Worm (Caenorhabditis elegans) whole organism, midembryonic: Measurements from ENCODE around the gene nkb-2.

Source experiments
- T22C8.4 ChIP-seq: fragments of 200-800 bp; sonication (Bioruptor generic); IDR thresholded peaks from 2 replicates; pipeline ENCODE4 v1.3.6; 2022; ENCODE audit warnings: missing genetic modification characterization, missing compliant biosample characterization
- cog-1 ChIP-seq: sonication (generic microtip); optimal IDR thresholded peaks from 2 replicates; lab custom pipeline; 2016; ENCODE audit warnings: missing genetic modification characterization, missing compliant biosample characterization
- flt-1 ChIP-seq: fragments of 200-800 bp; sonication (Bioruptor generic); IDR thresholded peaks from 2 replicates; pipeline ENCODE4 v1.3.6; 2022; ENCODE audit warnings: missing genetic modification characterization, missing compliant biosample characterization
- klf-2 ChIP-seq: fragments of 200-800 bp; sonication (Bioruptor generic); conservative IDR thresholded peaks from 2 replicates; pipeline ENCODE4 v1.3.6; 2022; ENCODE audit warnings: missing genetic modification reagents, missing genetic modification characterization, missing compliant biosample characterization
- med-1 ChIP-seq: sonication (generic microtip); optimal IDR thresholded peaks from 2 replicates; lab custom pipeline; 2017; ENCODE audit warnings: missing genetic modification characterization, mild to moderate bottlenecking, missing compliant biosample characterization, antibody characterized with exemption, missing genetic modification reagents; ENCODE audit not compliant: insufficient read depth
- ref-1 ChIP-seq: fragments of 200-800 bp; sonication (Bioruptor generic); conservative IDR thresholded peaks from 2 replicates; pipeline ENCODE4 v1.3.6; 2022; ENCODE audit warnings: missing genetic modification reagents, missing genetic modification characterization, missing compliant biosample characterization
- tab-1 ChIP-seq: fragments of 200-800 bp; sonication (Bioruptor generic); IDR thresholded peaks from 2 replicates; pipeline ENCODE4 v1.3.6; 2022; ENCODE audit warnings: missing genetic modification characterization, missing compliant biosample characterization
- ztf-23 ChIP-seq: fragments of 200-800 bp; sonication (Bioruptor generic); IDR thresholded peaks from 2 replicates; pipeline ENCODE4 v1.3.6; 2022; ENCODE audit warnings: missing genetic modification reagents, missing genetic modification characterization, missing compliant biosample characterization
- ztf-29 ChIP-seq: fragments of 200-800 bp; sonication (Bioruptor generic); IDR thresholded peaks from 2 replicates; pipeline ENCODE4 v1.3.6; 2022; ENCODE audit warnings: missing genetic modification reagents, missing genetic modification characterization, missing compliant biosample characterization

nkb-2 gene

ce11 chrIV:10565282-10565681, 25.4 kb upstream of the nkb-2 start:
- TF ChIP-seq klf-2 (no peak), tab-1 (GFP tag; lab: Robert Waterston, UW) (no peak)

- no peak for TF ChIP-seq ztf-29 (GFP tag; lab: Robert Waterston, UW)
- no peak for TF ChIP-seq klf-2
- TF ChIP-seq ztf-23, result no peak
- no peak for TF ChIP-seq flt-1 (GFP tag; lab: Robert Waterston, UW)
- no peak for TF ChIP-seq ref-1 (GFP tag; lab: Robert Waterston, UW)
- no peak for TF ChIP-seq cog-1 (tag; lab: Kevin White, UChicago)
- no peak for TF ChIP-seq T22C8.4
- no peak for TF ChIP-seq med-1
- no peak for TF ChIP-seq tab-1 (GFP tag; lab: Robert Waterston, UW)
Observed at ce11 chrIV:10567822-10568221, 22.9 kb upstream of the nkb-2 start.

- TF ChIP-seq T22C8.4 (no peak), klf-2 (no peak), med-1 (no peak), ref-1 (GFP tag; lab: Robert Waterston, UW) (no peak), ztf-23 (no peak), flt-1 (GFP tag; lab: Robert Waterston, UW) (no peak), cog-1 (tag; lab: Kevin White, UChicago) (no peak), tab-1 (GFP tag; lab: Robert Waterston, UW) (no peak)
Observed at ce11 chrIV:10570065-10570464, 20.7 kb upstream of the nkb-2 start.

- TF ChIP-seq med-1 (no peak), klf-2 (no peak), T22C8.4 (no peak), cog-1 (tag; lab: Kevin White, UChicago) (no peak), ztf-29 (GFP tag; lab: Robert Waterston, UW) (no peak), ztf-23 (no peak)
Observed at ce11 chrIV:10571020-10571419, 19.7 kb upstream of the nkb-2 start.

ce11 chrIV:10573471-10573870, 17.3 kb upstream of the nkb-2 start:
- TF ChIP-seq tab-1 (GFP tag; lab: Robert Waterston, UW), result no peak

- TF ChIP-seq ref-1 (GFP tag; lab: Robert Waterston, UW) (no peak), ztf-23 (0 out of 2 replicates have a peak, but pooled peaks have one; percentile 53), ztf-29 (GFP tag; lab: Robert Waterston, UW) (no peak), cog-1 (tag; lab: Kevin White, UChicago) (no peak)
Observed at ce11 chrIV:10574471-10574870, 16.3 kb upstream of the nkb-2 start.

ce11 chrIV:10576050-10576449, 14.7 kb upstream of the nkb-2 start, which contains the start of gene efn-2:
efn-2 (plus strand) TSS chrIV:10576350.
- TF ChIP-seq T22C8.4 (no peak), cog-1 (tag; lab: Kevin White, UChicago) (no peak), flt-1 (GFP tag; lab: Robert Waterston, UW) (no peak), ref-1 (GFP tag; lab: Robert Waterston, UW) (no peak), med-1 (no peak), tab-1 (GFP tag; lab: Robert Waterston, UW) (no peak), ztf-29 (GFP tag; lab: Robert Waterston, UW) (no peak), ztf-23 (no peak), klf-2 (no peak)

- TF ChIP-seq T22C8.4 (no peak), tab-1 (GFP tag; lab: Robert Waterston, UW) (no peak), cog-1 (tag; lab: Kevin White, UChicago) (no peak), flt-1 (GFP tag; lab: Robert Waterston, UW) (no peak), ztf-23 (no peak), med-1 (no peak), ztf-29 (GFP tag; lab: Robert Waterston, UW) (no peak), klf-2 (no peak), ref-1 (GFP tag; lab: Robert Waterston, UW) (no peak)
Observed at ce11 chrIV:10576624-10577023, 14.1 kb upstream of the nkb-2 start.

ce11 chrIV:10577600-10577999, 13.1 kb upstream of the nkb-2 start:
- TF ChIP-seq klf-2, result no peak
- no peak for TF ChIP-seq med-1
- TF ChIP-seq flt-1 (GFP tag; lab: Robert Waterston, UW), result no peak
- TF ChIP-seq ztf-23, result no peak
- TF ChIP-seq tab-1 (GFP tag; lab: Robert Waterston, UW), result no peak
- no peak for TF ChIP-seq T22C8.4
- TF ChIP-seq ref-1 (GFP tag; lab: Robert Waterston, UW), result no peak
- TF ChIP-seq cog-1 (tag; lab: Kevin White, UChicago), result no peak
- no peak for TF ChIP-seq ztf-29 (GFP tag; lab: Robert Waterston, UW)

- TF ChIP-seq ref-1 (GFP tag; lab: Robert Waterston, UW), result no peak
- no peak for TF ChIP-seq T22C8.4
- no peak for TF ChIP-seq ztf-29 (GFP tag; lab: Robert Waterston, UW)
- TF ChIP-seq cog-1 (tag; lab: Kevin White, UChicago), result no peak
- TF ChIP-seq tab-1 (GFP tag; lab: Robert Waterston, UW), result no peak
- TF ChIP-seq med-1, result no peak
Observed at ce11 chrIV:10578367-10578766, 12.4 kb upstream of the nkb-2 start, which contains the start of gene lgc-43. lgc-43 (plus strand) TSS chrIV:10578667.

- TF ChIP-seq ztf-23 (no peak), ztf-29 (GFP tag; lab: Robert Waterston, UW) (no peak)
Observed at ce11 chrIV:10584237-10584636, 6.5 kb upstream of the nkb-2 start, which contains the start of gene oac-8. oac-8 (plus strand) TSS chrIV:10584537.

ce11 chrIV:10589072-10589471, 1.7 kb upstream of the nkb-2 start, which contains the start of gene C43F9.4:
C43F9.4 (minus strand) TSS chrIV:10589172.
- TF ChIP-seq ztf-23 (no peak), flt-1 (GFP tag; lab: Robert Waterston, UW) (no peak), ztf-29 (GFP tag; lab: Robert Waterston, UW) (no peak), ref-1 (GFP tag; lab: Robert Waterston, UW) (no peak), klf-2 (no peak), cog-1 (tag; lab: Kevin White, UChicago) (no peak), T22C8.4 (no peak), tab-1 (GFP tag; lab: Robert Waterston, UW) (no peak), med-1 (no peak)
